Fruit fly (Drosophila melanogaster) whole organism, embryonic: ENCODE measurements around the gene ATPsynO.

Experiments
- Antp ChIP-seq: fragments of 200-800 bp; sonication (Bioruptor generic); optimal IDR thresholded peaks from 3 replicates; lab custom pipeline; 2016; ENCODE audit warnings: missing biosample characterization, missing genetic modification characterization
- Bteb2 ChIP-seq: fragments of 200-800 bp; sonication (Bioruptor generic); optimal IDR thresholded peaks from 2 replicates; lab custom pipeline; 2016; ENCODE audit warnings: missing biosample characterization, missing genetic modification characterization
- CG11696 ChIP-seq: fragments of 200-800 bp; sonication (Bioruptor generic); IDR thresholded peaks from 2 replicates; pipeline ENCODE4 v1.3.6; 2022; ENCODE audit warnings: missing biosample characterization, missing genetic modification characterization
- CG12155 ChIP-seq: fragments of 200-800 bp; sonication (Bioruptor generic); optimal IDR thresholded peaks from 3 replicates; lab custom pipeline; 2016; ENCODE audit warnings: missing biosample characterization, missing genetic modification characterization
- CG14667 ChIP-seq: fragments of 200-800 bp; sonication (Bioruptor generic); IDR thresholded peaks from 2 replicates; pipeline ENCODE4 v1.3.6; 2022; ENCODE audit warnings: missing biosample characterization, missing genetic modification characterization
- CG15073 ChIP-seq: fragments of 200-800 bp; sonication (Bioruptor generic); optimal IDR thresholded peaks from 2 replicates; lab custom pipeline; 2016; ENCODE audit warnings: missing biosample characterization, missing genetic modification characterization
- CG15696 ChIP-seq: fragments of 200-800 bp; sonication (Bioruptor generic); optimal IDR thresholded peaks from 2 replicates; lab custom pipeline; 2019; ENCODE audit warnings: missing biosample characterization, mild to moderate bottlenecking, missing genetic modification characterization, moderate library complexity
- CG2202 ChIP-seq: fragments of 200-800 bp; sonication (Bioruptor generic); optimal IDR thresholded peaks from 2 replicates; lab custom pipeline; 2018; ENCODE audit warnings: missing biosample characterization, mild to moderate bottlenecking, missing genetic modification characterization
- CG30020 ChIP-seq: fragments of 200-800 bp; optimal IDR thresholded peaks from 2 replicates; lab custom pipeline; 2019; ENCODE audit warnings: missing biosample characterization, mild to moderate bottlenecking, missing genetic modification characterization, moderate library complexity
- CG33557 ChIP-seq: fragments of 200-800 bp; sonication (Bioruptor generic); optimal IDR thresholded peaks from 2 replicates; lab custom pipeline; 2019; ENCODE audit warnings: missing biosample characterization, mild to moderate bottlenecking, missing genetic modification characterization, moderate library complexity
- CG34224 ChIP-seq: fragments of 200-800 bp; sonication (Bioruptor generic); IDR thresholded peaks from 3 replicates; pipeline ENCODE4 v1.3.6; 2022; ENCODE audit warnings: missing biosample characterization, missing genetic modification characterization; ENCODE audit not compliant: partially characterized antibody
- CG4730 ChIP-seq: fragments of 200-800 bp; sonication (Bioruptor generic); IDR thresholded peaks from 2 replicates; pipeline ENCODE4 v1.3.6; 2022; ENCODE audit warnings: missing biosample characterization, missing genetic modification characterization
- CG4854 ChIP-seq: fragments of 200-800 bp; sonication (Bioruptor generic); optimal IDR thresholded peaks from 2 replicates; lab custom pipeline; 2016; ENCODE audit warnings: missing biosample characterization, missing genetic modification characterization, inconsistent platforms
- CG5245 ChIP-seq: fragments of 200-800 bp; sonication (Bioruptor generic); optimal IDR thresholded peaks from 3 replicates; lab custom pipeline; 2016; ENCODE audit warnings: missing biosample characterization, missing genetic modification characterization
- CG5953 ChIP-seq: fragments of 200-800 bp; sonication (Bioruptor generic); IDR thresholded peaks from 2 replicates; pipeline ENCODE4 v1.3.6; 2022; ENCODE audit warnings: missing biosample characterization, missing genetic modification characterization
- CG6254 ChIP-seq: fragments of 200-800 bp; sonication (Bioruptor generic); optimal IDR thresholded peaks from 3 replicates; lab custom pipeline; 2017; ENCODE audit warnings: mild to moderate bottlenecking, missing biosample characterization, missing genetic modification reagents, missing genetic modification characterization
- CG6854 ChIP-seq: fragments of 200-800 bp; sonication (Bioruptor generic); optimal IDR thresholded peaks from 3 replicates; lab custom pipeline; 2017; ENCODE audit warnings: missing biosample characterization, mild to moderate bottlenecking, missing genetic modification characterization
- CG8478 ChIP-seq: fragments of >200 bp; optimal IDR thresholded peaks from 2 replicates; lab custom pipeline; 2018
- CG8765 ChIP-seq: fragments of 200-800 bp; sonication (Bioruptor generic); IDR thresholded peaks from 2 replicates; pipeline ENCODE4 v1.3.6; 2022; ENCODE audit warnings: missing biosample characterization, missing genetic modification characterization
- CG9437 ChIP-seq: fragments of 200-800 bp; sonication (Bioruptor generic); optimal IDR thresholded peaks from 2 replicates; lab custom pipeline; 2018; ENCODE audit warnings: missing biosample characterization, mild to moderate bottlenecking, missing genetic modification characterization
- CG9817 ChIP-seq: fragments of 200-800 bp; sonication (Bioruptor generic); optimal IDR thresholded peaks from 2 replicates; lab custom pipeline; 2018; ENCODE audit warnings: missing biosample characterization, mild to moderate bottlenecking, missing genetic modification characterization, moderate library complexity
- Doc3 ChIP-seq: fragments of 200-800 bp; sonication (Bioruptor generic); IDR thresholded peaks from 3 replicates; pipeline ENCODE4 v1.3.6; 2022; ENCODE audit warnings: missing biosample characterization, missing genetic modification characterization; ENCODE audit not compliant: partially characterized antibody
- Eip74EF ChIP-seq, 2 experiments: fragments of 200-800 bp in 1 of 2; fragments of >200 bp in 1 of 2; sonication (Bioruptor generic) in 1 of 2; optimal IDR thresholded peaks; 2 replicates each; lab custom pipeline; 2017 to 2019; ENCODE audit warnings: missing biosample characterization in 2 of 2, missing genetic modification characterization in 2 of 2, mild to moderate bottlenecking in 1 of 2, moderate library complexity in 1 of 2
- HLH3B ChIP-seq: fragments of 200-800 bp; sonication (Bioruptor generic); IDR thresholded peaks from 2 replicates; pipeline ENCODE4 v1.3.6; 2022; ENCODE audit warnings: missing biosample characterization, missing genetic modification characterization
- HLHmδ ChIP-seq: fragments of 200-800 bp; sonication (Bioruptor generic); optimal IDR thresholded peaks from 2 replicates; lab custom pipeline; 2018; ENCODE audit warnings: missing biosample characterization, mild to moderate bottlenecking, missing genetic modification characterization, moderate library complexity
- Hr3 ChIP-seq: fragments of 200-800 bp; sonication (Bioruptor generic); optimal IDR thresholded peaks from 3 replicates; lab custom pipeline; 2016; ENCODE audit warnings: missing biosample characterization, missing genetic modification characterization
- Hr51 ChIP-seq, 2 experiments: fragments of 200-800 bp; sonication (Bioruptor generic); optimal IDR thresholded peaks; 2 replicates in 1 of 2; 3 replicates in 1 of 2; lab custom pipeline; 2016 to 2018; ENCODE audit warnings: missing biosample characterization in 2 of 2, missing genetic modification characterization in 2 of 2, mild to moderate bottlenecking in 1 of 2, moderate library complexity in 1 of 2
- Hr78 ChIP-seq, 2 experiments: fragments of 200-800 bp in 1 of 2; fragments of >200 bp in 1 of 2; sonication (Bioruptor generic) in 1 of 2; optimal IDR thresholded peaks; 2 replicates each; lab custom pipeline; 2017 to 2019; ENCODE audit warnings: missing biosample characterization in 2 of 2, missing genetic modification characterization in 2 of 2, mild to moderate bottlenecking in 1 of 2, moderate library complexity in 1 of 2
- Hsf ChIP-seq: fragments of 200-800 bp; sonication (Bioruptor generic); optimal IDR thresholded peaks from 3 replicates; lab custom pipeline; 2016; ENCODE audit warnings: missing biosample characterization, missing genetic modification characterization
- Mrtf ChIP-seq: fragments of 200-800 bp; sonication (Bioruptor generic); IDR thresholded peaks from 3 replicates; pipeline ENCODE4 v1.3.6; 2022; ENCODE audit warnings: missing biosample characterization, missing genetic modification characterization
- NC2β ChIP-seq: fragments of 200-800 bp; sonication (Bioruptor generic); optimal IDR thresholded peaks from 2 replicates; lab custom pipeline; 2016; ENCODE audit warnings: missing biosample characterization, missing genetic modification characterization
- Nf-YB ChIP-seq: fragments of 200-800 bp; sonication (Bioruptor generic); optimal IDR thresholded peaks from 3 replicates; lab custom pipeline; 2019; ENCODE audit warnings: missing biosample characterization, mild to moderate bottlenecking, missing genetic modification characterization, moderate library complexity
- PHDP ChIP-seq: fragments of 200-800 bp; sonication (Bioruptor generic); optimal IDR thresholded peaks from 3 replicates; lab custom pipeline; 2018; ENCODE audit warnings: missing biosample characterization, mild to moderate bottlenecking, missing genetic modification characterization, moderate library complexity
- Rx ChIP-seq: fragments of 200-800 bp; sonication (Bioruptor generic); IDR thresholded peaks from 2 replicates; pipeline ENCODE4 v1.3.6; 2022; ENCODE audit warnings: missing biosample characterization, missing genetic modification characterization
- Six4 ChIP-seq: fragments of 200-800 bp; sonication (Bioruptor generic); optimal IDR thresholded peaks from 2 replicates; lab custom pipeline; 2016; ENCODE audit warnings: missing biosample characterization, missing genetic modification characterization
- Sry-δ ChIP-seq: fragments of 200-800 bp; sonication (Bioruptor generic); optimal IDR thresholded peaks from 2 replicates; lab custom pipeline; 2016; ENCODE audit warnings: missing biosample characterization, missing genetic modification characterization
- aop ChIP-seq: fragments of 200-800 bp; sonication (Bioruptor generic); IDR thresholded peaks from 2 replicates; pipeline ENCODE4 v1.3.6; 2022; ENCODE audit warnings: missing biosample characterization, missing genetic modification characterization
- da ChIP-seq: fragments of 200-800 bp; sonication (Bioruptor generic); optimal IDR thresholded peaks from 2 replicates; lab custom pipeline; 2016; ENCODE audit warnings: missing biosample characterization, missing genetic modification characterization
- ewg ChIP-seq: fragments of 200-800 bp; sonication (Bioruptor generic); optimal IDR thresholded peaks from 3 replicates; lab custom pipeline; 2017; ENCODE audit warnings: mild to moderate bottlenecking, missing biosample characterization, missing genetic modification reagents, missing genetic modification characterization
- gt ChIP-seq: fragments of 200-800 bp; sonication (Bioruptor generic); IDR thresholded peaks from 2 replicates; pipeline ENCODE4 v1.3.6; 2022; ENCODE audit warnings: missing biosample characterization, missing genetic modification characterization
- klu ChIP-seq: fragments of 200-800 bp; sonication (Bioruptor generic); IDR thresholded peaks from 2 replicates; pipeline ENCODE4 v1.3.6; 2022; ENCODE audit warnings: missing biosample characterization, missing genetic modification characterization
- lola ChIP-seq, 3 experiments: fragments of >200 bp in 2 of 3; fragments of 200-800 bp in 1 of 3; sonication (Bioruptor generic) in 1 of 3; optimal IDR thresholded peaks; 2 replicates each; lab custom pipeline; 2017 to 2019; ENCODE audit warnings: missing biosample characterization in 3 of 3, missing genetic modification characterization in 3 of 3, mild to moderate bottlenecking in 1 of 3, moderate library complexity in 1 of 3
- org-1 ChIP-seq: fragments of 200-800 bp; sonication (Bioruptor generic); optimal IDR thresholded peaks from 2 replicates; lab custom pipeline; 2017; ENCODE audit warnings: missing biosample characterization, missing genetic modification characterization
- pita ChIP-seq: fragments of 200-800 bp; sonication (Bioruptor generic); optimal IDR thresholded peaks from 2 replicates; lab custom pipeline; 2017; ENCODE audit warnings: missing biosample characterization, mild to moderate bottlenecking, missing genetic modification characterization
- sd ChIP-seq: fragments of 200-800 bp; sonication (Bioruptor generic); optimal IDR thresholded peaks from 3 replicates; lab custom pipeline; 2018; ENCODE audit warnings: missing biosample characterization, mild to moderate bottlenecking, missing genetic modification characterization, moderate library complexity
- sens ChIP-seq: fragments of 200-800 bp; sonication (Bioruptor generic); peaks from one replicate; lab custom pipeline; 2016; ENCODE audit warnings: missing biosample characterization, missing genetic modification characterization
- sima ChIP-seq: fragments of 200-800 bp; sonication (Bioruptor generic); optimal IDR thresholded peaks from 2 replicates; lab custom pipeline; 2016; ENCODE audit warnings: missing biosample characterization, missing genetic modification characterization
- slou ChIP-seq: fragments of 200-800 bp; sonication (Bioruptor generic); optimal IDR thresholded peaks from 3 replicates; lab custom pipeline; 2016; ENCODE audit warnings: missing biosample characterization, missing genetic modification characterization
- toy ChIP-seq: fragments of 200-800 bp; sonication (Bioruptor generic); IDR thresholded peaks from 2 replicates; pipeline ENCODE4 v1.3.6; 2022; ENCODE audit warnings: missing biosample characterization, missing genetic modification characterization
- z ChIP-seq: fragments of 200-800 bp; sonication (Bioruptor generic); IDR thresholded peaks from 3 replicates; pipeline ENCODE4 v1.3.6; 2022; ENCODE audit warnings: missing biosample characterization, missing genetic modification characterization

ATPsynO gene

dm6 chr3R:15229329-15229876, 36.0 kb upstream of the ATPsynO start, which contains the start of the genes Art3 and mRpS10 (continued):
- TF ChIP-seq Sry-δ (GFP tag; lab: Kevin White, UChicago): peak; percentile 91
- TF ChIP-seq Eip74EF (GFP tag; optimal IDR thresholded peaks at IDR 0.05; lab: Kevin White, UChicago): peak in 1 of 2 experiments; percentile 99
- peak; percentile 100 for TF ChIP-seq CG5245 (GFP tag; lab: Kevin White, UChicago)
- TF ChIP-seq z (GFP tag; lab: Robert Waterston, UW): peak; percentile 88
- peak; percentile 99 for TF ChIP-seq CG6854 (GFP tag; lab: Kevin White, UChicago)
- peak; percentile 100 for TF ChIP-seq NC2β (GFP tag; lab: Kevin White, UChicago)
- peak; percentile 100 for TF ChIP-seq HLH3B (GFP tag; lab: Robert Waterston, UW)
- TF ChIP-seq ewg (GFP tag; lab: Kevin White, UChicago): peak; percentile 100
- peak; percentile 100 for TF ChIP-seq CG15696 (tag; lab: Kevin White, UChicago)
- peak; percentile 100 for TF ChIP-seq klu
- peak; percentile 100 for TF ChIP-seq toy (GFP tag; lab: Robert Waterston, UW)
- peak; percentile 100 for TF ChIP-seq CG33557 (GFP tag; lab: Kevin White, UChicago)
- peak; percentile 100 for TF ChIP-seq Rx (GFP tag; lab: Robert Waterston, UW)
- TF ChIP-seq slou: peak; percentile 100
- peak; percentile 100 for TF ChIP-seq CG14667 (GFP tag; lab: Robert Waterston, UW)
- TF ChIP-seq sens: peak; percentile 100
- peak; percentile 98 for TF ChIP-seq CG6254 (GFP tag; lab: Kevin White, UChicago)
- TF ChIP-seq aop (GFP tag; lab: Robert Waterston, UW): peak; percentile 98
- TF ChIP-seq CG8765 (GFP tag; lab: Robert Waterston, UW): peak; percentile 100
- TF ChIP-seq CG2202: peak; percentile 100
- TF ChIP-seq Hsf (GFP tag; lab: Kevin White, UChicago): peak; percentile 100
- TF ChIP-seq Mrtf (GFP tag; lab: Robert Waterston, UW): peak; percentile 100
- peak; percentile 100 for TF ChIP-seq org-1 (GFP tag; lab: Kevin White, UChicago)
- peak; percentile 100 for TF ChIP-seq da (GFP tag; lab: Kevin White, UChicago)
- no peak for TF ChIP-seq HLHmδ
- TF ChIP-seq Six4 (GFP tag; lab: Kevin White, UChicago): peak; percentile 100
- peak in 1 of 2 experiments; percentile 98 for TF ChIP-seq Hr78 (GFP tag; optimal IDR thresholded peaks at IDR 0.05; lab: Kevin White, UChicago)
- peak; percentile 100 for TF ChIP-seq CG9817 (tag; lab: Kevin White, UChicago)
- peak; percentile 99 for TF ChIP-seq sd (tag; lab: Kevin White, UChicago)
- peak; percentile 100 for TF ChIP-seq CG5953 (GFP tag; lab: Robert Waterston, UW)
- TF ChIP-seq CG4854: peak; percentile 100
- TF ChIP-seq Hr3 (GFP tag; lab: Kevin White, UChicago): peak; percentile 100
- TF ChIP-seq gt (GFP tag; lab: Robert Waterston, UW): peak; percentile 100
- peak; percentile 100 for TF ChIP-seq Bteb2 (GFP tag; lab: Kevin White, UChicago)
- TF ChIP-seq PHDP: peak; percentile 100
- peak; percentile 100 for TF ChIP-seq Hr51 (GFP tag; optimal IDR thresholded peaks at IDR 0.05; lab: Kevin White, UChicago)
- peak; percentile 96 for TF ChIP-seq CG15073 (GFP tag; lab: Kevin White, UChicago)
- peak; percentile 94 for TF ChIP-seq Nf-YB (GFP tag; lab: Kevin White, UChicago)
- TF ChIP-seq CG30020: peak; percentile 95
- no peak for TF ChIP-seq Doc3 (GFP tag; lab: Robert Waterston, UW)
- TF ChIP-seq sima (GFP tag; lab: Kevin White, UChicago): peak; percentile 100
- peak; percentile 99 for TF ChIP-seq CG12155 (GFP tag; lab: Kevin White, UChicago)
- TF ChIP-seq CG8478: no peak
- TF ChIP-seq CG11696: peak; percentile 99
- TF ChIP-seq pita (GFP tag; lab: Kevin White, UChicago): no peak
- peak; percentile 100 for TF ChIP-seq Antp
- TF ChIP-seq CG4730 (GFP tag; lab: Robert Waterston, UW): peak; percentile 100
- TF ChIP-seq CG34224 (GFP tag; lab: Robert Waterston, UW): peak; percentile 26; the same call in 1 of the 3 replicates
- TF ChIP-seq lola (GFP tag; optimal IDR thresholded peaks at IDR 0.05; lab: Kevin White, UChicago): peak in 1 of 3 experiments; percentile 100
- peak; percentile 98 for TF ChIP-seq CG9437 (GFP tag; lab: Kevin White, UChicago)
